Fruit fly (Drosophila melanogaster) whole organism, wandering third instar larva: Measurements from ENCODE around the gene IP3K1.

Source experiments
- CrebA ChIP-seq: fragments of 200-800 bp; sonication (Bioruptor generic); optimal IDR thresholded peaks from 2 replicates; lab custom pipeline; 2016; ENCODE audit warnings: missing biosample characterization, mild to moderate bottlenecking, missing genetic modification characterization, borderline replicate concordance
- HLH106 ChIP-seq: fragments of 200-800 bp; optimal IDR thresholded peaks from 3 replicates; lab custom pipeline; 2019; ENCODE audit warnings: missing biosample characterization, mild to moderate bottlenecking, missing genetic modification characterization, moderate library complexity
- Hr78 ChIP-seq: fragments of >200 bp; optimal IDR thresholded peaks from 2 replicates; lab custom pipeline; 2017; ENCODE audit warnings: missing biosample characterization, missing genetic modification characterization
- Hr83 ChIP-seq: fragments of 200-300 bp; sonication (Bioruptor generic); optimal IDR thresholded peaks from 2 replicates; lab custom pipeline; 2016; ENCODE audit warnings: missing biosample characterization, mild to moderate bottlenecking, missing genetic modification characterization, moderate library complexity; ENCODE audit not compliant: poor library complexity, severe bottlenecking
- foxo ChIP-seq, 2 experiments: fragments of 200-800 bp; sonication (Bioruptor generic); optimal IDR thresholded peaks; 2 replicates in 1 of 2; 3 replicates in 1 of 2; lab custom pipeline; 2016 to 2017; ENCODE audit warnings: missing biosample characterization in 2 of 2, missing genetic modification characterization in 2 of 2
- fru ChIP-seq: fragments of 200-800 bp; sonication (Bioruptor generic); optimal IDR thresholded peaks from 3 replicates; lab custom pipeline; 2016; ENCODE audit warnings: missing biosample characterization, mild to moderate bottlenecking, missing genetic modification characterization
- h ChIP-seq: fragments of 200-800 bp; sonication (Bioruptor generic); optimal IDR thresholded peaks from 3 replicates; lab custom pipeline; 2016; ENCODE audit warnings: missing biosample characterization, mild to moderate bottlenecking, missing genetic modification characterization
- pan ChIP-seq: fragments of >200 bp; optimal IDR thresholded peaks from 2 replicates; lab custom pipeline; 2017
- psq ChIP-seq: fragments of 200-800 bp; sonication (Bioruptor generic); optimal IDR thresholded peaks from 3 replicates; lab custom pipeline; 2017; ENCODE audit warnings: missing biosample characterization, mild to moderate bottlenecking, missing genetic modification characterization, moderate library complexity
- rgr ChIP-seq: fragments of 200-800 bp; sonication (Bioruptor generic); optimal IDR thresholded peaks from 3 replicates; lab custom pipeline; 2016; ENCODE audit warnings: missing biosample characterization, mild to moderate bottlenecking, missing genetic modification characterization
- sage ChIP-seq: fragments of 200-800 bp; sonication (Bioruptor generic); optimal IDR thresholded peaks from 2 replicates; lab custom pipeline; 2016; ENCODE audit warnings: missing biosample characterization, mild to moderate bottlenecking, missing genetic modification characterization
- tai ChIP-seq: sonication (Bioruptor generic); optimal IDR thresholded peaks from 2 replicates; lab custom pipeline; 2016; ENCODE audit warnings: missing biosample characterization, missing genetic modification characterization
- usp ChIP-seq: fragments of >200 bp; optimal IDR thresholded peaks from 2 replicates; lab custom pipeline; 2017; ENCODE audit warnings: missing biosample characterization, missing genetic modification characterization

dm6 chr2L:9785917-9786432, 3.8 kb downstream of the IP3K1 start:
- no peak for TF ChIP-seq pan
- TF ChIP-seq psq: no peak
- TF ChIP-seq rgr (GFP tag; lab: Kevin White, UChicago): peak; percentile 59
- no peak for TF ChIP-seq Hr78 (GFP tag; lab: Kevin White, UChicago)
- TF ChIP-seq fru: no peak
- TF ChIP-seq CrebA (GFP tag; lab: Kevin White, UChicago): no peak
- no peak for TF ChIP-seq sage
- no peak for TF ChIP-seq HLH106
- TF ChIP-seq h (GFP tag; lab: Kevin White, UChicago): peak; percentile 29
- TF ChIP-seq foxo (GFP tag; optimal IDR thresholded peaks at IDR 0.05; lab: Kevin White, UChicago): peak in 1 of 2 experiments; percentile 12
- peak; percentile 59 for TF ChIP-seq Hr83
- no peak for TF ChIP-seq tai (GFP tag; lab: Kevin White, UChicago)
- TF ChIP-seq usp (GFP tag; lab: Kevin White, UChicago): no peak
